Fruit fly (Drosophila melanogaster) whole organism: ENCODE data around the gene CG7488.

Experiments
- CG8478 ChIP-seq: fragments of >200 bp; optimal IDR thresholded peaks from 2 replicates; lab custom pipeline; 2018; ENCODE audit warnings: inconsistent platforms
- Dll ChIP-seq: fragments of >200 bp; optimal IDR thresholded peaks from 2 replicates; lab custom pipeline; 2017
- EcR ChIP-seq, 2 experiments: fragments of >200 bp; optimal IDR thresholded peaks; 2 replicates each; lab custom pipeline; 2017; ENCODE audit warnings: missing biosample characterization in 2 of 2, missing genetic modification characterization in 2 of 2, missing genetic modification reagents in 2 of 2
- pan ChIP-seq: fragments of >200 bp; optimal IDR thresholded peaks from 2 replicates; lab custom pipeline; 2017
- psq ChIP-seq: fragments of >200 bp; optimal IDR thresholded peaks from 2 replicates; lab custom pipeline; 2017
- usp ChIP-seq: fragments of >200 bp; optimal IDR thresholded peaks from 2 replicates; lab custom pipeline; 2017; ENCODE audit warnings: missing biosample characterization, missing genetic modification characterization, mixed read lengths

Gene CG7488

DNA sequence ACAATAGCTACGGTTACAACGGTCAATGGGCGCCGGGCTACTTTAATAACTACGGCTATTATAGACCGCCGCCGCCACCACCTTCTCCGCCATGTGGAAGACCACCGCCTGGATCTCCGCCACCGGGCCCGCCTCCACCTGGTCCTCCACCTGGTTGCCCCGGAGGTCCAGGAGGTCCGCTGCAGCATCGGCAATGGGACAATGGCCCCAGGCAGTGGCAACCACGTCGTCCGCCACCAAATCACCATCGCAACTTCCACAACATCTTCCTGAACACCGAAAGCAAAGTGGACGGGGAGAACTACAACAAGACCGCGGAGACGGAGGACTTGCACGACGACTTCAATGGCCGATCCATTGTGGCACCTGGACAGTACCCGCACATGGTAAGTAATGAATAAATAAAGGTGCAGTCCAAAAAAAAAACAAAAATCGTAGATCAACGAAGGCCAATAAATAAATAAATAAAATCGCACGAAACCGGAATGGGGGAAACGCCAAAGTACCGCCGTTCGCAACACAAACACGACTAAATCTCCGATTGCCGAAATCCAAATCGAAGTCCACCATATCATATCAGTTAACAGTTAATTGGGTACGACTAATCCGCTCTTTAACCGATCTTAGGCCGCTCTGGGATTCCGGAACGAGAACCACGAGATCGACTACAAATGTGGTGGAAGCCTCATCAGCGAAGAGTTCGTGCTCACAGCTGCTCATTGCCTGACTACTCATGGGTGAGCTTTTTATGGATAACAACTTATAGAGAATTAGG lies 47.0 kb downstream of the CG7488 start, which contains the start of gene snk:
Gene snk, minus strand, starts transcription at position 513 of the 775 bp plus-strand sequence.
- TF ChIP-seq psq, result no peak
- TF ChIP-seq pan, result no peak
- TF ChIP-seq EcR (GFP tag; optimal IDR thresholded peaks at IDR 0.05; lab: Kevin White, UChicago), result no peak
- no peak for TF ChIP-seq CG8478 (lab: Kevin White, UChicago)
- no peak for TF ChIP-seq usp (GFP tag; lab: Kevin White, UChicago)
- TF ChIP-seq Dll, result no peak

- TF ChIP-seq pan, result no peak
- TF ChIP-seq usp (GFP tag; lab: Kevin White, UChicago), result no peak
- TF ChIP-seq Dll, result no peak
- no peak for TF ChIP-seq psq
- no peak for TF ChIP-seq EcR (GFP tag; optimal IDR thresholded peaks at IDR 0.05; lab: Kevin White, UChicago)
- TF ChIP-seq CG8478 (lab: Kevin White, UChicago), result no peak
Measured at dm6 chr3R:13043857-13044256, 48.4 kb downstream of the CG7488 start, which contains the start of gene CG45122. Gene CG45122 (plus strand): TSS chr3R:13044157.

DNA sequence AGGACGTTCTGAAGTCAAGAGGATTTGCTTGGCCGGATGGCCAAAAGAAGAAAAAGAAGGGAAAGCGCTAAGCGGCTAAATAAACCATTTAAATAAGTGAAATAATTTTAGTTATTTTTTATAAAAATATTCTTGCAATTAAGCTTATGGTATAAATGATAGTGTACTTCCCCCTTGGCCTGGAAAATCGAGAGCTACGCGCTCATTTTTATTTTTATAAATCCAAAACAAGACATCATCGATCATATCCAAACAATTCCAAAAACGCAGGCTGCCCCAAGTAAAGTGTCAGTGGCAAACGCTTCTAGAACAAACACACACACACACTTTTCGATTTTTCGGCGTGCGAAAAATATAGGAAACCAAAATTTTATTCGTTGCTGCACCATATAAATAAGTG lies 49.0 kb downstream of the CG7488 start, which contains the start of gene Hsc70-2:
Gene Hsc70-2, plus strand, starts transcription at position 301 of the 400 bp plus-strand sequence.
- no peak for TF ChIP-seq pan
- TF ChIP-seq Dll, result no peak
- TF ChIP-seq EcR (GFP tag; optimal IDR thresholded peaks at IDR 0.05; lab: Kevin White, UChicago), result no peak
